Worm (Caenorhabditis elegans) whole organism, young adult: ENCODE measurements around the gene F13H10.3.

Experiments
- F37B4.10 ChIP-seq: fragments of 200-800 bp; sonication (Bioruptor generic); IDR thresholded peaks from 2 replicates; pipeline ENCODE4 v1.3.6; 2022; ENCODE audit warnings: missing genetic modification characterization, missing compliant biosample characterization
- F52B5.7 ChIP-seq: sonication (generic microtip); optimal IDR thresholded peaks from 2 replicates; lab custom pipeline; 2016; ENCODE audit warnings: mild to moderate bottlenecking, missing genetic modification characterization, missing compliant biosample characterization
- F55B11.4 ChIP-seq: sonication (generic microtip); optimal IDR thresholded peaks from 2 replicates; lab custom pipeline; 2016; ENCODE audit warnings: missing compliant biosample characterization, missing genetic modification characterization, borderline replicate concordance; ENCODE audit not compliant: insufficient read depth
- ZK185.1 ChIP-seq: sonication (generic microtip); optimal IDR thresholded peaks from 2 replicates; lab custom pipeline; 2016; ENCODE audit warnings: mild to moderate bottlenecking, missing genetic modification characterization, missing compliant biosample characterization; ENCODE audit not compliant: poor library complexity, severe bottlenecking
- aptf-3 ChIP-seq: fragments of 200-800 bp; sonication (Bioruptor generic); IDR thresholded peaks from 2 replicates; pipeline ENCODE4 v1.3.6; 2022; ENCODE audit warnings: missing genetic modification characterization, missing compliant biosample characterization
- ceh-91 ChIP-seq: fragments of 200-800 bp; sonication (Bioruptor generic); IDR thresholded peaks from 2 replicates; pipeline ENCODE4 v1.3.6; 2022; ENCODE audit warnings: missing genetic modification reagents, missing genetic modification characterization, missing compliant biosample characterization
- nfya-1 ChIP-seq: sonication (generic microtip); optimal IDR thresholded peaks from 2 replicates; lab custom pipeline; 2017; ENCODE audit warnings: antibody characterized with exemption, missing compliant biosample characterization, missing genetic modification characterization, borderline replicate concordance; ENCODE audit not compliant: insufficient read depth
- nfya-2 ChIP-seq: fragments of 200-800 bp; sonication (Bioruptor generic); IDR thresholded peaks from 2 replicates; pipeline ENCODE4 v1.3.6; 2022; ENCODE audit warnings: missing genetic modification reagents, missing genetic modification characterization, missing compliant biosample characterization
- sea-2 ChIP-seq: fragments of 200-800 bp; sonication (Bioruptor generic); IDR thresholded peaks from 2 replicates; pipeline ENCODE4 v1.3.6; 2022; ENCODE audit warnings: missing genetic modification characterization, missing compliant biosample characterization
- unc-130 ChIP-seq: sonication (generic microtip); optimal IDR thresholded peaks from 2 replicates; lab custom pipeline; 2016; ENCODE audit warnings: missing genetic modification reagents, missing genetic modification characterization, missing compliant biosample characterization

DNA sequence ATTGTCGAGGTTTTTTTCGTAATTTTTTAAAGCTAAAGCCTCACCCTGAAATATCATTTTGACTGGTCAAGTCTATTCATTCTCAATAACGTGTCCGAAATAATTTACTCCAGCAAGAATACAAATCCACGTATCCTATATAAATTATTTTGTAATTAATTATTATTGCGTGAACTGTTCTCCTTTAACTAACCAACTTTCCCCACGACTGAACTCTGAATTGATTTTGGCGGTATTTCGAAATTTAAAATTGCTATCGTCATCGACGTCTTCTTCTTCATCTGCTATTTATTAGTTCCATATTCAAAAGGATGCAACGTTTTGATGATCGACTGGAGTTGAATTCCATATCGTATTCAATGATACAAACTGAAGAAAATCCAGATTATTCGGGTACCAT, 49.4 kb downstream of the F13H10.3 start, which contains the start of the genes aqp-3 and Y69E1A.8:
- TF ChIP-seq F37B4.10 (GFP tag; lab: Robert Waterston, UW) (no peak), unc-130 (GFP tag; lab: Kevin White, UChicago) (no peak), sea-2 (GFP tag; lab: Robert Waterston, UW) (no peak), F55B11.4 (tag; lab: Kevin White, UChicago) (no peak), nfya-1 (tag; lab: Kevin White, UChicago) (no peak), ZK185.1 (tag; lab: Kevin White, UChicago) (no peak), aptf-3 (GFP tag; lab: Robert Waterston, UW) (no peak), F52B5.7 (tag; lab: Kevin White, UChicago) (no peak), nfya-2 (no peak), ceh-91 (no peak)
